Worm (Caenorhabditis elegans) whole organism, L4/young adult: ENCODE measurements around the gene ctsa-1.2.

Source experiments
- W03F9.2 ChIP-seq: fragments of 150-350 bp; optimal IDR thresholded peaks from 2 replicates; lab custom pipeline; 2014; ENCODE audit warnings: missing biosample characterization, missing genetic modification characterization
- dao-5 ChIP-seq: sonication (generic microtip); optimal IDR thresholded peaks from 2 replicates; lab custom pipeline; 2016; ENCODE audit warnings: missing genotype, missing genetic modification characterization, moderate library complexity, missing compliant biosample characterization
- him-1 ChIP-seq: sonication (generic microtip); optimal IDR thresholded peaks from 2 replicates; lab custom pipeline; 2016; ENCODE audit warnings: missing genotype, missing genetic modification reagents, missing genetic modification characterization, missing compliant biosample characterization

The ctsa-1.2 gene

DNA sequence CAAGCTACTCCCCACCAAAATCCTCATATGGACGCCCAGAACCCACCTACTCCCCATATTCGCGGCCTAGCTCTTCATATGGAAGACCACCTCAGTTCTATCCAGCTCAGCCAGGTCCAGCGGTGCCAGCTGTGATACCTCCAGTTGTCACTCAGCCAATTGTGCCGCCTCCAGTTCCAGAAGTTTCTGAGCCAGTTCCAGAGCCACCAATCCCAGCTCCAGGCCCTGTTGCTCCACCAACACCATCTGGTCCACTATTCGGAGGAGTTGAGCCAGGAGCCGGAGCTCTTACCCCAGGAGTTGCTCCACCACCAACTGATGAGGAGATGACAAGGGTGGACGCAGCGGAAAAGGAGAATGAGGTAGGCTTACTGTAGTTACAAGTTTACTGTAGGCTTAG, 17.6 kb upstream of the ctsa-1.2 start:
- TF ChIP-seq dao-5 (tag; lab: Kevin White, UChicago) (no peak), him-1 (tag; lab: Kevin White, UChicago) (no peak), W03F9.2 (no peak)

DNA sequence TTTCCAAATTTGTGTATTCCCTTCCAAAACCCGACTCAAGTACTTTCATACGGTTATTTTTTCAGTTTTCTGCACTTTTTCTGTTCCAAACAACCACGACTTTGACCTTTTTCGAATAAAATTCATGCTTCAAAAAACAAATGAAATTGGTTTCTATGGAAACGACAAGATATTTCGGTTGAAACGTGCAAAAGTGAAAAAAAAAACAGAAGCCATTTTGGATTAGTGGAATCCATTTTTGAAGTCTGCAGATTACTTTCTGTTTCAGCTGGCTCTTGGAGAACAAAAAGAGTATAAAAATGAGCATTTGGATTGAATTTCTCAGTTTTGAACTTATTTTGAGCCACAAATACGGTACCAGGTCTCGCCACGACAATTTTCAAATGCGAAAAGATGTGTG, 17.0 kb upstream of the ctsa-1.2 start:
- TF ChIP-seq W03F9.2 (no peak), him-1 (tag; lab: Kevin White, UChicago) (no peak), dao-5 (tag; lab: Kevin White, UChicago) (no peak)

DNA sequence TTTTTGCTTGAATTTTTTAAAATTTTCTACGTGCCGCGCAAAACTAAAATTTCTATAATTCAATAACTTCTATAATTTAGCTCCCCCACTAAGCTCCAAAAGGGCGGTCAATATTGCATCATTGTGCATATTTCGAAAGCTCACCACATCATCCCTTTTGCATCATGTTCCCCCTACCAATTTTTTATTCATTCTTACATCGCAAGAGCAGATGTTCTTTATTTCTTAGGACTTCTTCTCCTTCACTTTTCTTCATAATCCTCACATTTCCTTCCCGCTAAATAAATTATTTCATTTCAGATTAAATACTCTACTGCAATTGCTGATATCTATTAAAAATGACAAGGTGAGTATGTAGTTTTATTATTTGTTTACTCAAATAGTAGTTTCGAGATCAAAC, 15.3 kb upstream of the ctsa-1.2 start, which contains the start of gene ldh-1:
Gene ldh-1, plus strand, starts transcription at position 301 of the 400 bp plus-strand sequence.
- TF ChIP-seq W03F9.2 (no peak), dao-5 (tag; lab: Kevin White, UChicago) (no peak), him-1 (tag; lab: Kevin White, UChicago) (no peak)

DNA sequence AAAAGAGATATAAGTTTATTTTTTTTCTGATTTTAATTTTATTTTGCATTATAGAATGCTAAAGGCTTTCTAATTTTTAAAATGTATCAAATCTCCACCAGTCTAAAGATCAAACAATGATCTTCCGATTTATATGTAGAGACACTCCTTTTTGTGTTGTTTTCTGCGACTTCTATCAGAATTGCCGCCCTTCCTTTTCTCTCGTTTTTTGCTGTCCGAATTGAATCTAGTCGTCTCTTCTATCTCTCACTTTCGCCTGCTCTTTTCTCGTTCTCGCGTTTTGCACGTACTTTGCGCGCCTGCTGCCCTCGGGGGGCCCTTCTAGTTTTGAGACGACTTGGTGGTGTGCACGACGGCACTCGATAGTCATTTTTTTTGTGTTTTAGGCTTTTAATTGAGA, 14.8 kb upstream of the ctsa-1.2 start:
- no peak for TF ChIP-seq him-1 (tag; lab: Kevin White, UChicago)
- TF ChIP-seq W03F9.2, result no peak
- no peak for TF ChIP-seq dao-5 (tag; lab: Kevin White, UChicago)

ce11 chrII:11725615-11726014, 13.5 kb upstream of the ctsa-1.2 start:
- TF ChIP-seq dao-5 (tag; lab: Kevin White, UChicago) (no peak), him-1 (tag; lab: Kevin White, UChicago) (no peak), W03F9.2 (no peak)

DNA sequence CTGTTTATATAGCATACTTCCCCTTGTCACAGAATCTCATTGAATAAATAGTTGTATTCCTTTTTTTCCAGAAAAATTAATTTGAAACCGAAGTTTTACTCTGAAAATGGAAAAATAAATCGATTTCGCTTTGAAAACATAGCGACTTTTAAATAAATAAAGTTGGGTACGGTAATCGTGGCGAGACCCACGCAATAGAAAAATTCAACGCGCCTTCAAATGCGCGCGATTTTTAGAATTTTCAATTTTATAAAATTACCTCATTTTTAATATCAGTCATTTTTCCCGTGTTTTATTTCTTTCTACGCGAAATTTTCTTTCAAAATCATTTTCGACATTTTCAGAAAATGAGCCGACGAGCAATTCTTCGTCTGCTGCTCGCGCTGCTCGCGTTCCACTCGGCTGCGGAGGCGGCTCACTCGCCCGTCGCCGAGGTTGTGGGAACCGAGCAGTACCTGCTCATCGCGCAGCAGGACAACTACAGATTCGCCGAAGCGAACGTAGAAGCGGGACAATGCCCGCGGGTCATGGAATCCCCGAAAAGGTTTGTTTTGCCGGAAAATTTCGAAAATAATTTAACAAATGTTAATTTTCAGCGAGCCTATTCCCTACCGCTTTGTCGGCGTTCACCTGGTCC, 12.6 kb upstream of the ctsa-1.2 start, which contains the start of gene F13D12.5:
Gene F13D12.5, plus strand, starts transcription at position 345 of the 637 bp plus-strand sequence.
- no peak for TF ChIP-seq him-1 (tag; lab: Kevin White, UChicago)
- TF ChIP-seq dao-5 (tag; lab: Kevin White, UChicago), result no peak
- TF ChIP-seq W03F9.2, result peak; percentile 38

DNA sequence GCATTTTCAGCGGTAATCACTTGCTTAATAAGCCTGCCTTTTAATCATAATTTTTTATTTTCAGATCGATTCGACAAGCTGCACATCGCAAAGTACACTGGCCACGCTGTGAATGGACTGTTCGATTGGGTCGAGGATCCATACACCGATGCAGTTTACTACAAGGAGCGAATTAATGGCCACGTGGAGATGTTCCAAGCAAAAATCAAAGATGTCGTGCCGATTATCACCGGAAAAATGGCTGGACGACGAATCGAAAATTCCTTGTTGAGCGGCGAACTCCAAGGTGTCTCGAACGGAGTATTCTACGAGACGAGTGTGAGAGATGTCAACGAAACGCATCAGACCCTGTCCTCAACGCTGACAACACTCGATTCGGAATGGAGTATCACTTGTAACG, 11.7 kb upstream of the ctsa-1.2 start:
- no peak for TF ChIP-seq dao-5 (tag; lab: Kevin White, UChicago)
- TF ChIP-seq W03F9.2, result no peak
- no peak for TF ChIP-seq him-1 (tag; lab: Kevin White, UChicago)

DNA sequence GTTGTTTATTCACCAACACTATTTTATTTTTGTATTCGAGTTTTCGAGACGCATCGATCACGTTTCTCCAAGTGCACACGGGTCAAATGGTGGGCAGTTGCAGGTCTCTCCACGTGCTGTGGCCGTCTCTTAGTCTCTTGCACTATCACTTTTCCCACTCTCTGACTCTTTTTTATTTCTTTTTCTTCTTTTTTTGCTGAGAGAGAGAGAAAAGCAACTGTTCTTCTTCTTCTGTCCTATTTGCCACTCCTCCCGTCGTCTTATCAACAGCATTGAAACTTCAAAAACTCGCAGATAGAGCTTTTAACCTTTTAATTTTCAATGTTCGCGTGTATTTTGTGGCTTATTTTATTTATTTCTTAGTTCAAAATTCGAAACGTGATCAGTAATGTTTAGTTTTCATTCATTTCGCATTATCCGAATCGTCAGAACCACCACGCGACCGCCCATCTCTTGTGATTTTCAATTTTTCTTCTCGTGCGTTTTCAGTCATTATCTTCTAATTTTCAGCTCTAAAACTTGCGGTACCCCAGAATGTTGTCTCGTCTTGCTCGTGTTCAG, 10.5 kb upstream of the ctsa-1.2 start, which contains the start of gene alh-8:
Gene alh-8, plus strand, starts transcription at position 511 of the 561 bp plus-strand sequence.
- TF ChIP-seq dao-5 (tag; lab: Kevin White, UChicago) (no peak), W03F9.2 (no peak), him-1 (tag; lab: Kevin White, UChicago) (no peak)

DNA sequence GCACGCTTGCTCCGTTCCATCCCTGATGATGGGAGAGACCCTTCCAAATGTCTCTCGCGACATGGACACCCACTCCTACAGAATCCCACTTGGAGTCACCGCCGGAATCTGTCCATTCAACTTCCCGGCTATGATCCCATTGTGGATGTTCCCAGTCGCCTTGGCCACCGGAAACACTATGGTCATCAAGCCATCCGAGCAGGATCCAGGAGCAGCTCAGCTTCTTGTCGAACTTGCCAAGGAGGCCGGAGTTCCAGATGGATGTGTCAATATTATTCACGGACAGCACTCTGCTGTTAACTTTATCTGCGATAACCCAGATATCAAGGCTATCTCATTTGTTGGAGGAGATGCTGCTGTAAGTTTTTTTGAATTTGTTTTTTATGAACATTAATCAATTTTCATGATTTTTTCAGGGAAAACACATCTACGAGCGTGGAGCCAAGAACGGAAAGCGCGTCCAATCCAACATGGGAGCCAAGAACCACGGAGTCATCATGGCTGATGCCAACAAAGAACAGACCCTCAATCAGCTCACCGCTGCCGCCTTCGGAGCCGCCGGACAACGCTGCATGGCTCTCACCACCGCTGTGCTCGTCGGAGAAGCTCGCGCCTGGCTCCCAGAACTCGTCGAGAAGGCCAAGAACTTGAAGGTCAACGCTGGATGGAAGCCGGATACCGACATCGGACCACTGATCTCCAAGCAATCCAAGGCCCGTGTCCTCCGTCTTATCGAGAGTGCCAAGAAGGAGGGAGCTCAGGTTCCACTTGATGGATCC, 9.2 kb upstream of the ctsa-1.2 start:
- no peak for TF ChIP-seq him-1 (tag; lab: Kevin White, UChicago)
- TF ChIP-seq W03F9.2, result no peak
- TF ChIP-seq dao-5 (tag; lab: Kevin White, UChicago), result no peak

DNA sequence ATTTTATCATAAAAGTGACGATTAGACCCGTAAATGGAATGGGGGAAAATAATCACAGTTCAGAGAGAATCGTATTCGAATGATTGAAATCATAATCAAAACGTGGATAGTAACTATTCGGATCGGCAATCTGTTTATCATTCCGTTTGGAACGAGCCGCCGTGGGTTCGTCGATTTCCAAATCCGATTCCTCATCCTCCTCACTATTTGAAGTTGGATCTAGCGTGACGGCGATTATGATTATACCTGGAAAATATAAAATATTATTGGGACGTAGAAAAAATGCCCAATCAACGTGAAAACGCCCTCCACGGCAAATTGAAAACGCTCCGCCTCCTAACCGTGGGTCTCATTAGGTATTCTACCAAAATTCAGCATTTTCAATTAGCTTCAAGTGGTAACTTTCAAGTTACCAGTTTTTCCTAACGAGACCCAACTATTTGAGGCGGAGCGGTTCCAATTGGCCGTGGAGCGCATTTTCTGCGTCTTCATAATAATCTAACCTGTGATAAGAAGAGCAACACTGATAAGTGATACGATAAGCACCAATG, 7.9 kb upstream of the ctsa-1.2 start:
- TF ChIP-seq W03F9.2 (no peak), him-1 (tag; lab: Kevin White, UChicago) (no peak)

- TF ChIP-seq him-1 (tag; lab: Kevin White, UChicago), result no peak
- TF ChIP-seq W03F9.2, result no peak
- TF ChIP-seq dao-5 (tag; lab: Kevin White, UChicago), result no peak
These were observed 6.6 kb upstream of the ctsa-1.2 start, which contains the start of gene F13D12.8 for ce11 chrII:11732513-11732912. TSS of gene F13D12.8 (minus strand) at chrII:11732594.

DNA sequence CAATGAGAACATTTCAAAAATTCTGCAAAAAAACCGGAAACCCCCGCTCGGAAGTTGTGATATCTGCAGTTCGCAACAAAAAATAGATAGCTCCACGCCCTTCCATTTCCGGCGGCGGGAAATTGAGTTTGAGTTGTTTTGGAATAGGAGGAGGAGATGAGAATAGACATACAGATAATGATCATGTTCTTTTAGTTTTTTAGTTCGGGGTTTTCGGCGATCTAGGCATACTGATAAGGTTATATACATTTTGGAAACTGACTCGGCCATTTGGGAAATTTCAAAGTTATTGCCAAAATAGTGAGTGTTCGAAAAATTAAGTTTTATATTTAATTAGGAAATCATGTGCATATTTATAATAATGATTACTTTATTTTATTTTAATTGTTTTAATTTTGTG, 5.3 kb upstream of the ctsa-1.2 start:
- no peak for TF ChIP-seq him-1 (tag; lab: Kevin White, UChicago)
- TF ChIP-seq dao-5 (tag; lab: Kevin White, UChicago), result no peak
- no peak for TF ChIP-seq W03F9.2

- no peak for TF ChIP-seq him-1 (tag; lab: Kevin White, UChicago)
- TF ChIP-seq W03F9.2, result no peak
- TF ChIP-seq dao-5 (tag; lab: Kevin White, UChicago), result no peak
These were observed 1.8 kb upstream of the ctsa-1.2 start for ce11 chrII:11737347-11737746.

ce11 chrII:11742320-11742719, 3.2 kb downstream of the ctsa-1.2 start:
- TF ChIP-seq W03F9.2, result no peak
- TF ChIP-seq him-1 (tag; lab: Kevin White, UChicago), result no peak
